Fruit fly (Drosophila melanogaster) Kc167 (cell line): ENCODE data around the gene CG6462.

ENCODE experiments used
- h ChIP-seq: fragments of >200 bp; optimal IDR thresholded peaks from 3 replicates; lab custom pipeline; 2018; ENCODE audit warnings: missing external identifiers
- psq ChIP-seq: fragments of >200 bp; optimal IDR thresholded peaks from 2 replicates; lab custom pipeline; 2017; ENCODE audit warnings: missing external identifiers
- ttk ChIP-seq: sonication (Bioruptor generic); optimal IDR thresholded peaks from 2 replicates; lab custom pipeline; 2017; ENCODE audit warnings: missing external identifiers

DNA sequence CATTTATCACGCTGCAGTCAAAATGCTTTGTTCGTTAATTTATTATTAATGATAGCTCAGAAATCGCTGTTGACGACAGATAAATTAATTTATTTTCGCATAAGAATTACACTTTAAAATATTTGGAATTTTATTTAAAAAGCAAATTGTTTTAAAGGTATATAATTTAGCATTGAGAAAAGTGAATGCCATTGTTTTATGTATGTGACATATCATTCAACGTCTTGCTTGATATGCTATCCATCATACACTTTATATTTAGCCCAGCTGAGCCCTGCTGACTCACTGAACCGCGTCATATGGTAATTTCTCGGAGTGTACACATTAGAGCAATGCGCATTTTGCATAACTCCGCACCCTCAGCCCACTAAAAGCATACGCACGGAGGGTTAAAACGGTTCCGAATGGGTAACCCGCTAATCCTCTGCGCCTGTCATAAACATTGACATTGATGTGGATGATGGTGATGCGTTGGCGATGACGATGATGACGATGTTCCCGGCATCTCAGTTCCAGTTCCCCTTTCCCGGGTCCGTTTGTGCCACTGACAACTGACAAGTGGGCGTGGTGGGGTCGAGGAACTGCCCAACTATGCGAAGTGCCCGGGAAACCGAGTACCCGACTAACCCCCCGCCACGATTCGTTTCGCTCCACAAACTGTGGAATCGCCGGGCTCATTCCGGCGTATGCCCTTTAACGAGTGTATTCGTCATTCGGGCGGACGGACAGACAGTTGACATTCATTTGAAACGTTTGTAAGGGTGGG, 47.3 kb upstream of the CG6462 start:
- TF ChIP-seq h (lab: Kevin White, UChicago) = no peak
- TF ChIP-seq psq (lab: Kevin White, UChicago) = no peak
- no peak for TF ChIP-seq ttk (lab: Kevin White, UChicago)
